Fruit fly (Drosophila melanogaster) whole organism, embryonic: ENCODE data around the gene Coq2.

Source experiments
- CG10959 ChIP-seq: fragments of 200-800 bp; sonication (Bioruptor generic); IDR thresholded peaks from 2 replicates; pipeline ENCODE4 v1.3.6; 2022; ENCODE audit warnings: missing biosample characterization, missing genetic modification characterization
- CG11456 ChIP-seq: fragments of 200-800 bp; sonication (Bioruptor generic); IDR thresholded peaks from 3 replicates; pipeline ENCODE4 v1.3.6; 2022; ENCODE audit warnings: missing biosample characterization, missing genetic modification characterization
- CG12744 ChIP-seq: fragments of 200-800 bp; sonication (Bioruptor generic); optimal IDR thresholded peaks from 2 replicates; lab custom pipeline; 2016; ENCODE audit warnings: missing biosample characterization, missing genetic modification characterization
- CG13624 ChIP-seq: fragments of 200-800 bp; sonication (Bioruptor generic); optimal IDR thresholded peaks from 2 replicates; lab custom pipeline; 2016; ENCODE audit warnings: missing biosample characterization, missing genetic modification characterization
- CG13894 ChIP-seq: fragments of 200-800 bp; sonication (Bioruptor generic); optimal IDR thresholded peaks from 3 replicates; lab custom pipeline; 2018; ENCODE audit warnings: missing biosample characterization, mild to moderate bottlenecking, missing genetic modification characterization, moderate library complexity
- CG14014 ChIP-seq: fragments of 200-800 bp; sonication (Bioruptor generic); IDR thresholded peaks from 2 replicates; pipeline ENCODE4 v1.3.6; 2022; ENCODE audit warnings: missing biosample characterization, missing genetic modification characterization
- CG15073 ChIP-seq: fragments of 200-800 bp; sonication (Bioruptor generic); optimal IDR thresholded peaks from 2 replicates; lab custom pipeline; 2016; ENCODE audit warnings: missing biosample characterization, missing genetic modification characterization
- CG17361 ChIP-seq: fragments of 200-800 bp; sonication (Bioruptor generic); IDR thresholded peaks from 3 replicates; pipeline ENCODE4 v1.3.6; 2022; ENCODE audit warnings: missing biosample characterization, missing genetic modification characterization
- CG17829 ChIP-seq: fragments of 200-800 bp; optimal IDR thresholded peaks from 2 replicates; lab custom pipeline; 2019; ENCODE audit warnings: missing biosample characterization, mild to moderate bottlenecking, missing genetic modification characterization, moderate library complexity
- CG2202 ChIP-seq: fragments of 200-800 bp; sonication (Bioruptor generic); optimal IDR thresholded peaks from 2 replicates; lab custom pipeline; 2018; ENCODE audit warnings: missing biosample characterization, mild to moderate bottlenecking, missing genetic modification characterization
- CG2875 ChIP-seq: fragments of 200-800 bp; sonication (Bioruptor generic); optimal IDR thresholded peaks from 2 replicates; lab custom pipeline; 2017; ENCODE audit warnings: missing biosample characterization, mild to moderate bottlenecking, missing genetic modification characterization, missing genetic modification reagents
- CG3407 ChIP-seq: fragments of 200-800 bp; sonication (Bioruptor generic); optimal IDR thresholded peaks from 2 replicates; lab custom pipeline; 2018; ENCODE audit warnings: missing biosample characterization, mild to moderate bottlenecking, missing genetic modification characterization
- CG3995 ChIP-seq: fragments of 200-800 bp; sonication (Bioruptor generic); optimal IDR thresholded peaks from 3 replicates; lab custom pipeline; 2016; ENCODE audit warnings: missing biosample characterization, missing genetic modification characterization
- CG4707 ChIP-seq: fragments of 200-800 bp; sonication (Bioruptor generic); optimal IDR thresholded peaks from 2 replicates; lab custom pipeline; 2018; ENCODE audit warnings: missing biosample characterization, mild to moderate bottlenecking, missing genetic modification characterization, moderate library complexity
- CG6254 ChIP-seq: fragments of 200-800 bp; sonication (Bioruptor generic); optimal IDR thresholded peaks from 3 replicates; lab custom pipeline; 2017; ENCODE audit warnings: mild to moderate bottlenecking, missing biosample characterization, missing genetic modification reagents, missing genetic modification characterization
- CG6813 ChIP-seq: fragments of 200-800 bp; sonication (Bioruptor generic); optimal IDR thresholded peaks from 2 replicates; lab custom pipeline; 2017; ENCODE audit warnings: missing biosample characterization, missing genetic modification characterization, mild to moderate bottlenecking, moderate library complexity, missing genetic modification reagents
- CG8944 ChIP-seq: fragments of 200-800 bp; sonication (Bioruptor generic); optimal IDR thresholded peaks from 3 replicates; lab custom pipeline; 2016; ENCODE audit warnings: missing biosample characterization, missing genetic modification characterization
- CG9215 ChIP-seq: fragments of 200-800 bp; sonication (Bioruptor generic); IDR thresholded peaks from 2 replicates; pipeline ENCODE4 v1.3.6; 2022; ENCODE audit warnings: missing biosample characterization, missing genetic modification characterization
- Dek ChIP-seq: fragments of 200-800 bp; sonication (Bioruptor generic); optimal IDR thresholded peaks from 3 replicates; lab custom pipeline; 2019; ENCODE audit warnings: missing biosample characterization, mild to moderate bottlenecking, missing genetic modification characterization, moderate library complexity
- Doc2 ChIP-seq: fragments of 200-800 bp; sonication (Bioruptor generic); IDR thresholded peaks from 2 replicates; pipeline ENCODE4 v1.3.6; 2022; ENCODE audit warnings: missing biosample characterization, missing genetic modification characterization
- Doc3 ChIP-seq: fragments of 200-800 bp; sonication (Bioruptor generic); IDR thresholded peaks from 3 replicates; pipeline ENCODE4 v1.3.6; 2022; ENCODE audit warnings: missing biosample characterization, missing genetic modification characterization; ENCODE audit not compliant: partially characterized antibody
- HLH4C ChIP-seq: fragments of 200-800 bp; sonication (Bioruptor generic); IDR thresholded peaks from 3 replicates; pipeline ENCODE4 v1.3.6; 2022; ENCODE audit warnings: missing biosample characterization, missing genetic modification characterization; ENCODE audit not compliant: partially characterized antibody
- HLH54F ChIP-seq: fragments of 200-800 bp; sonication (Bioruptor generic); optimal IDR thresholded peaks from 3 replicates; lab custom pipeline; 2016; ENCODE audit warnings: missing biosample characterization, missing genetic modification characterization
- Hand ChIP-seq: fragments of 200-800 bp; sonication (Bioruptor generic); optimal IDR thresholded peaks from 2 replicates; lab custom pipeline; 2017; ENCODE audit warnings: mild to moderate bottlenecking, missing biosample characterization, missing genetic modification reagents, missing genetic modification characterization
- Max ChIP-seq: fragments of 200-800 bp; sonication (Bioruptor generic); optimal IDR thresholded peaks from 2 replicates; lab custom pipeline; 2016; ENCODE audit warnings: missing biosample characterization, mild to moderate bottlenecking, missing genetic modification characterization
- Mrtf ChIP-seq: fragments of 200-800 bp; sonication (Bioruptor generic); IDR thresholded peaks from 3 replicates; pipeline ENCODE4 v1.3.6; 2022; ENCODE audit warnings: missing biosample characterization, missing genetic modification characterization
- Myb ChIP-seq: fragments of 200-800 bp; sonication (Bioruptor generic); optimal IDR thresholded peaks from 2 replicates; lab custom pipeline; 2016; ENCODE audit warnings: missing biosample characterization, missing genetic modification characterization
- amos ChIP-seq: fragments of 200-800 bp; sonication (Bioruptor generic); IDR thresholded peaks from 2 replicates; pipeline ENCODE4 v1.3.6; 2022; ENCODE audit warnings: missing biosample characterization, missing genetic modification characterization; ENCODE audit not compliant: partially characterized antibody
- ap ChIP-seq: fragments of 200-800 bp; sonication (Bioruptor generic); IDR thresholded peaks from 2 replicates; pipeline ENCODE4 v1.3.6; 2022; ENCODE audit warnings: missing biosample characterization, missing genetic modification characterization
- bowl ChIP-seq: fragments of 200-800 bp; sonication (Bioruptor generic); IDR thresholded peaks from 2 replicates; pipeline ENCODE4 v1.3.6; 2022; ENCODE audit warnings: missing biosample characterization, missing genetic modification characterization
- bsh ChIP-seq, 2 experiments: fragments of 200-800 bp; sonication (Bioruptor generic); optimal IDR thresholded peaks; 2 replicates each; lab custom pipeline; 2017 to 2018; ENCODE audit warnings: mild to moderate bottlenecking in 2 of 2, missing biosample characterization in 2 of 2, missing genetic modification characterization in 2 of 2, moderate library complexity in 1 of 2
- grau ChIP-seq: fragments of 200-800 bp; optimal IDR thresholded peaks from 3 replicates; lab custom pipeline; 2019; ENCODE audit warnings: missing biosample characterization, mild to moderate bottlenecking, missing genetic modification characterization, moderate library complexity
- grn ChIP-seq: fragments of 200-800 bp; sonication (Bioruptor generic); optimal IDR thresholded peaks from 3 replicates; lab custom pipeline; 2017; ENCODE audit warnings: missing biosample characterization, missing genetic modification characterization
- gt ChIP-seq: fragments of 200-800 bp; sonication (Bioruptor generic); IDR thresholded peaks from 2 replicates; pipeline ENCODE4 v1.3.6; 2022; ENCODE audit warnings: missing biosample characterization, missing genetic modification characterization
- jigr1 ChIP-seq: fragments of 200-800 bp; sonication (Bioruptor generic); IDR thresholded peaks from 3 replicates; pipeline ENCODE4 v1.3.6; 2022; ENCODE audit warnings: missing biosample characterization, missing genetic modification characterization
- kah ChIP-seq: fragments of 200-800 bp; sonication (Bioruptor generic); optimal IDR thresholded peaks from 2 replicates; lab custom pipeline; 2018; ENCODE audit warnings: missing biosample characterization, mild to moderate bottlenecking, missing genetic modification characterization
- kni ChIP-seq: fragments of 200-800 bp; sonication (Bioruptor generic); optimal IDR thresholded peaks from 3 replicates; lab custom pipeline; 2017; ENCODE audit warnings: mild to moderate bottlenecking, missing biosample characterization, missing genetic modification reagents, missing genetic modification characterization
- lilli ChIP-seq: fragments of 200-800 bp; sonication (Bioruptor generic); optimal IDR thresholded peaks from 3 replicates; lab custom pipeline; 2016; ENCODE audit warnings: missing biosample characterization, missing genetic modification characterization
- pum ChIP-seq: fragments of 200-800 bp; sonication (Bioruptor generic); optimal IDR thresholded peaks from 2 replicates; lab custom pipeline; 2016; ENCODE audit warnings: missing biosample characterization, missing genetic modification characterization
- rib ChIP-seq: fragments of 200-800 bp; sonication (Bioruptor generic); IDR thresholded peaks from 2 replicates; pipeline ENCODE4 v1.3.6; 2022; ENCODE audit warnings: missing biosample characterization, missing genetic modification characterization
- sd ChIP-seq: fragments of 200-800 bp; sonication (Bioruptor generic); optimal IDR thresholded peaks from 3 replicates; lab custom pipeline; 2018; ENCODE audit warnings: missing biosample characterization, mild to moderate bottlenecking, missing genetic modification characterization, moderate library complexity
- ssp ChIP-seq: fragments of 200-800 bp; sonication (Bioruptor generic); IDR thresholded peaks from 2 replicates; pipeline ENCODE4 v1.3.6; 2022; ENCODE audit warnings: missing biosample characterization, missing genetic modification characterization
- sug ChIP-seq: fragments of 200-800 bp; optimal IDR thresholded peaks from 2 replicates; lab custom pipeline; 2019; ENCODE audit warnings: missing biosample characterization, mild to moderate bottlenecking, missing genetic modification characterization, moderate library complexity
- tna ChIP-seq: fragments of 200-800 bp; sonication (Bioruptor generic); IDR thresholded peaks from 2 replicates; pipeline ENCODE4 v1.3.6; 2022; ENCODE audit warnings: missing biosample characterization, missing genetic modification characterization; ENCODE audit not compliant: partially characterized antibody
- twi ChIP-seq: fragments of 200-800 bp; optimal IDR thresholded peaks from 2 replicates; lab custom pipeline; 2019; ENCODE audit warnings: missing biosample characterization, mild to moderate bottlenecking, missing genetic modification characterization, moderate library complexity
- vvl ChIP-seq: fragments of 200-800 bp; sonication (Bioruptor generic); IDR thresholded peaks from 2 replicates; pipeline ENCODE4 v1.3.6; 2022; ENCODE audit warnings: missing biosample characterization, missing genetic modification characterization
- zen2 ChIP-seq: fragments of 200-800 bp; sonication (Bioruptor generic); IDR thresholded peaks from 3 replicates; pipeline ENCODE4 v1.3.6; 2022; ENCODE audit warnings: missing biosample characterization, missing genetic modification characterization; ENCODE audit not compliant: partially characterized antibody
- zf30C ChIP-seq: fragments of 200-800 bp; sonication (Bioruptor generic); optimal IDR thresholded peaks from 3 replicates; lab custom pipeline; 2018; ENCODE audit warnings: missing biosample characterization, mild to moderate bottlenecking, missing genetic modification characterization
- zfh1 ChIP-seq: fragments of 200-800 bp; sonication (Bioruptor generic); IDR thresholded peaks from 3 replicates; pipeline ENCODE4 v1.3.6; 2022; ENCODE audit warnings: missing biosample characterization, missing genetic modification characterization

The Coq2 gene

dm6 chr3R:8290478-8290877 is 25.9 kb downstream of the Coq2 start, which contains the start of gene CG11672:
TSS of gene CG11672 (minus strand) at chr3R:8290578.
- TF ChIP-seq CG10959 (GFP tag; lab: Robert Waterston, UW) (no peak), zen2 (GFP tag; lab: Robert Waterston, UW) (0 out of 3 replicates have a peak, but pooled peaks have one; percentile 10)

dm6 chr3R:8288790-8289189 is 27.6 kb downstream of the Coq2 start:
- TF ChIP-seq grn (GFP tag; lab: Kevin White, UChicago) (peak; percentile 25), pum (no peak), CG13894 (no peak), bsh (GFP tag; optimal IDR thresholded peaks at IDR 0.05; lab: Kevin White, UChicago) (no peak), Doc3 (GFP tag; lab: Robert Waterston, UW) (no peak), Dek (no peak), CG6813 (GFP tag; lab: Kevin White, UChicago) (no peak), CG8944 (GFP tag; lab: Kevin White, UChicago) (no peak), vvl (GFP tag; lab: Robert Waterston, UW) (0 out of 2 replicates have a peak, but pooled peaks have one; percentile 22), Doc2 (GFP tag; lab: Robert Waterston, UW) (no peak), HLH4C (GFP tag; lab: Robert Waterston, UW) (no peak), tna (GFP tag; lab: Robert Waterston, UW) (no peak), CG9215 (GFP tag; lab: Robert Waterston, UW) (no peak), sug (tag; lab: Kevin White, UChicago) (no peak), CG17829 (tag; lab: Kevin White, UChicago) (no peak), kni (no peak), kah (GFP tag; lab: Kevin White, UChicago) (no peak), CG3995 (GFP tag; lab: Kevin White, UChicago) (no peak), CG14014 (GFP tag; lab: Robert Waterston, UW) (no peak), sd (tag; lab: Kevin White, UChicago) (no peak), CG6254 (GFP tag; lab: Kevin White, UChicago) (no peak), zf30C (GFP tag; lab: Kevin White, UChicago) (peak; percentile 92), CG15073 (no peak), CG2875 (no peak), CG4707 (GFP tag; lab: Kevin White, UChicago) (no peak), gt (GFP tag; lab: Robert Waterston, UW) (no peak), Hand (GFP tag; lab: Kevin White, UChicago) (no peak), rib (GFP tag; lab: Robert Waterston, UW) (no peak), ssp (GFP tag; lab: Robert Waterston, UW) (no peak), HLH54F (GFP tag; lab: Kevin White, UChicago) (no peak), jigr1 (GFP tag; lab: Robert Waterston, UW) (no peak), CG3407 (GFP tag; lab: Kevin White, UChicago) (no peak), Max (GFP tag; lab: Kevin White, UChicago) (no peak), CG13624 (no peak), CG12744 (GFP tag; lab: Kevin White, UChicago) (no peak), CG11456 (GFP tag; lab: Robert Waterston, UW) (no peak), lilli (no peak), bowl (GFP tag; lab: Robert Waterston, UW) (no peak), zfh1 (GFP tag; lab: Robert Waterston, UW) (0 out of 3 replicates have a peak, but pooled peaks have one; percentile 6), Myb (no peak), CG2202 (tag; lab: Kevin White, UChicago) (no peak), grau (tag; lab: Kevin White, UChicago) (no peak), twi (tag; lab: Kevin White, UChicago) (peak; percentile 88), Mrtf (GFP tag; lab: Robert Waterston, UW) (no peak), CG17361 (no peak), amos (peak; percentile 31; the same call in 1 of the 2 replicates), ap (GFP tag; lab: Robert Waterston, UW) (no peak)
